Worm (Caenorhabditis elegans) whole organism, late embryonic: ENCODE data around the gene lov-1.

Source experiments
- C38D4.7 ChIP-seq: fragments of 200-800 bp; sonication (Bioruptor generic); optimal IDR thresholded peaks from 2 replicates; lab custom pipeline; 2018; ENCODE audit warnings: mild to moderate bottlenecking, missing genetic modification characterization, moderate library complexity, missing compliant biosample characterization
- F13H6.1 ChIP-seq: sonication (generic microtip); optimal IDR thresholded peaks from 2 replicates; lab custom pipeline; 2016; ENCODE audit warnings: missing genetic modification characterization, missing compliant biosample characterization
- K02D7.2 ChIP-seq: sonication (generic microtip); optimal IDR thresholded peaks from 2 replicates; lab custom pipeline; 2017; ENCODE audit warnings: mild to moderate bottlenecking, missing genetic modification characterization, missing compliant biosample characterization
- K09A11.1 ChIP-seq: sonication (generic microtip); optimal IDR thresholded peaks from 2 replicates; lab custom pipeline; 2017; ENCODE audit warnings: antibody characterized with exemption, mild to moderate bottlenecking, missing genetic modification characterization, missing compliant biosample characterization; ENCODE audit not compliant: insufficient read depth
- T23F11.4 ChIP-seq: fragments of 200-800 bp; sonication (Bioruptor generic); optimal IDR thresholded peaks from 2 replicates; lab custom pipeline; 2018; ENCODE audit warnings: mild to moderate bottlenecking, missing genetic modification characterization, missing compliant biosample characterization
- Y22D7AL.16 ChIP-seq: sonication (generic microtip); optimal IDR thresholded peaks from 2 replicates; lab custom pipeline; 2016; ENCODE audit warnings: missing genetic modification characterization, missing compliant biosample characterization
- ahr-1 ChIP-seq: sonication (generic microtip); optimal IDR thresholded peaks from 2 replicates; lab custom pipeline; 2016; ENCODE audit warnings: missing genetic modification characterization, missing compliant biosample characterization
- ceh-18 ChIP-seq: sonication (generic microtip); optimal IDR thresholded peaks from 2 replicates; lab custom pipeline; 2016; ENCODE audit warnings: missing genetic modification characterization, missing compliant biosample characterization
- ceh-19 ChIP-seq: fragments of 200-800 bp; sonication (Bioruptor generic); optimal IDR thresholded peaks from 2 replicates; lab custom pipeline; 2018; ENCODE audit warnings: mild to moderate bottlenecking, missing genetic modification characterization, missing compliant biosample characterization
- ceh-2 ChIP-seq: sonication (generic microtip); optimal IDR thresholded peaks from 2 replicates; lab custom pipeline; 2016; ENCODE audit warnings: missing genotype, missing genetic modification characterization, missing compliant biosample characterization
- ceh-24 ChIP-seq: sonication (generic microtip); optimal IDR thresholded peaks from 2 replicates; lab custom pipeline; 2016; ENCODE audit warnings: mild to moderate bottlenecking, missing genetic modification characterization, missing compliant biosample characterization
- ceh-45 ChIP-seq: fragments of 200-800 bp; sonication (Bioruptor generic); IDR thresholded peaks from 2 replicates; pipeline ENCODE4 v1.3.6; 2022; ENCODE audit warnings: missing genetic modification reagents, missing genetic modification characterization, missing compliant biosample characterization
- ceh-48 ChIP-seq: sonication (generic microtip); optimal IDR thresholded peaks from 2 replicates; lab custom pipeline; 2016; ENCODE audit warnings: missing genetic modification characterization, inconsistent platforms, missing compliant biosample characterization
- che-1 ChIP-seq: sonication (generic microtip); optimal IDR thresholded peaks from 2 replicates; lab custom pipeline; 2016; ENCODE audit warnings: mild to moderate bottlenecking, missing genetic modification characterization, missing compliant biosample characterization
- dmd-4 ChIP-seq: sonication (generic microtip); optimal IDR thresholded peaks from 2 replicates; lab custom pipeline; 2016; ENCODE audit warnings: borderline replicate concordance, missing genetic modification characterization, missing compliant biosample characterization
- dve-1 ChIP-seq: sonication (generic microtip); optimal IDR thresholded peaks from 2 replicates; lab custom pipeline; 2017; ENCODE audit warnings: antibody characterized with exemption, mild to moderate bottlenecking, missing genetic modification characterization, missing compliant biosample characterization
- elt-2 ChIP-seq: sonication (generic microtip); optimal IDR thresholded peaks from 2 replicates; lab custom pipeline; 2016; ENCODE audit warnings: missing genetic modification reagents, missing genetic modification characterization, missing compliant biosample characterization
- elt-4 ChIP-seq: sonication (generic microtip); optimal IDR thresholded peaks from 2 replicates; lab custom pipeline; 2016; ENCODE audit warnings: missing genetic modification characterization, missing compliant biosample characterization
- ets-4 ChIP-seq: sonication (generic microtip); optimal IDR thresholded peaks from 2 replicates; lab custom pipeline; 2016; ENCODE audit warnings: missing genetic modification characterization, missing compliant biosample characterization
- eyg-1 ChIP-seq: sonication (generic microtip); optimal IDR thresholded peaks from 2 replicates; lab custom pipeline; 2016; ENCODE audit warnings: missing genotype, missing genetic modification characterization, missing compliant biosample characterization
- fkh-6 ChIP-seq: sonication (generic microtip); optimal IDR thresholded peaks from 2 replicates; lab custom pipeline; 2016; ENCODE audit warnings: missing genetic modification characterization, missing compliant biosample characterization
- hlh-13 ChIP-seq: fragments of 200-800 bp; sonication (Bioruptor generic); optimal IDR thresholded peaks from 2 replicates; lab custom pipeline; 2018; ENCODE audit warnings: mild to moderate bottlenecking, missing genetic modification characterization, missing compliant biosample characterization
- hlh-15 ChIP-seq: sonication (generic microtip); optimal IDR thresholded peaks from 2 replicates; lab custom pipeline; 2016; ENCODE audit warnings: missing genetic modification characterization, missing compliant biosample characterization
- hlh-30 ChIP-seq: sonication (generic microtip); optimal IDR thresholded peaks from 2 replicates; lab custom pipeline; 2017; ENCODE audit warnings: antibody characterized with exemption, missing genetic modification characterization, missing compliant biosample characterization; ENCODE audit not compliant: insufficient read depth
- lim-6 ChIP-seq: sonication (generic microtip); optimal IDR thresholded peaks from 2 replicates; lab custom pipeline; 2016; ENCODE audit warnings: missing genetic modification characterization, missing compliant biosample characterization
- madf-2 ChIP-seq: sonication (generic microtip); optimal IDR thresholded peaks from 2 replicates; lab custom pipeline; 2017; ENCODE audit warnings: missing genetic modification characterization, missing compliant biosample characterization
- nfya-1 ChIP-seq: sonication (generic microtip); optimal IDR thresholded peaks from 2 replicates; lab custom pipeline; 2017; ENCODE audit warnings: missing genetic modification characterization, mild to moderate bottlenecking, missing compliant biosample characterization, antibody characterized with exemption, moderate library complexity
- npax-4 ChIP-seq: sonication (generic microtip); optimal IDR thresholded peaks from 2 replicates; lab custom pipeline; 2016; ENCODE audit warnings: missing genetic modification characterization, missing compliant biosample characterization
- odd-2 ChIP-seq: sonication (generic microtip); optimal IDR thresholded peaks from 2 replicates; lab custom pipeline; 2017; ENCODE audit warnings: antibody characterized with exemption, mild to moderate bottlenecking, missing genetic modification characterization, missing compliant biosample characterization
- pat-9 ChIP-seq: fragments of 200-800 bp; sonication (Bioruptor generic); optimal IDR thresholded peaks from 2 replicates; lab custom pipeline; 2018; ENCODE audit warnings: mild to moderate bottlenecking, missing genetic modification characterization, moderate library complexity, missing compliant biosample characterization
- pha-2 ChIP-seq: sonication (generic microtip); optimal IDR thresholded peaks from 2 replicates; lab custom pipeline; 2017; ENCODE audit warnings: mild to moderate bottlenecking, missing genetic modification characterization, missing compliant biosample characterization
- pha-4 ChIP-seq: fragments of 150-350 bp; optimal IDR thresholded peaks from 2 replicates; lab custom pipeline; 2018; ENCODE audit warnings: missing biosample characterization, missing genetic modification reagents, missing genetic modification characterization
- pqm-1 ChIP-seq: sonication (generic microtip); optimal IDR thresholded peaks from 2 replicates; lab custom pipeline; 2016; ENCODE audit warnings: missing genetic modification characterization, missing compliant biosample characterization
- ref-2 ChIP-seq: sonication (generic microtip); optimal IDR thresholded peaks from 2 replicates; lab custom pipeline; 2016; ENCODE audit warnings: missing genetic modification characterization, missing compliant biosample characterization
- rnt-1 ChIP-seq: sonication (generic microtip); optimal IDR thresholded peaks from 2 replicates; lab custom pipeline; 2016; ENCODE audit warnings: missing genetic modification characterization, missing compliant biosample characterization
- sdc-2 ChIP-seq: sonication (generic microtip); optimal IDR thresholded peaks from 2 replicates; lab custom pipeline; 2016; ENCODE audit warnings: missing genotype, missing genetic modification characterization, missing compliant biosample characterization
- sox-4 ChIP-seq: sonication (generic microtip); optimal IDR thresholded peaks from 2 replicates; lab custom pipeline; 2017; ENCODE audit warnings: mild to moderate bottlenecking, missing genetic modification characterization, inconsistent platforms, missing compliant biosample characterization
- syd-9 ChIP-seq: sonication (generic microtip); optimal IDR thresholded peaks from 2 replicates; lab custom pipeline; 2016; ENCODE audit warnings: mild to moderate bottlenecking, missing genetic modification characterization, moderate library complexity, missing compliant biosample characterization
- ttx-3 ChIP-seq: sonication (generic microtip); optimal IDR thresholded peaks from 2 replicates; lab custom pipeline; 2016; ENCODE audit warnings: missing genetic modification reagents, missing genetic modification characterization, missing compliant biosample characterization
- unc-3 ChIP-seq, 2 experiments: fragments of 200-800 bp in 1 of 2; sonication (Bioruptor generic) in 1 of 2; sonication (generic microtip) in 1 of 2; conservative IDR thresholded peaks in 1 of 2; optimal IDR thresholded peaks in 1 of 2; 2 replicates each; pipeline versions ENCODE4 v1.3.6 to Lab custom; 2016 to 2022; ENCODE audit warnings: missing compliant biosample characterization in 2 of 2, missing genetic modification characterization in 2 of 2, missing genetic modification reagents in 1 of 2
- unc-55 ChIP-seq: sonication (generic microtip); optimal IDR thresholded peaks from 2 replicates; lab custom pipeline; 2017; ENCODE audit warnings: missing biosample characterization, missing genetic modification reagents, missing genetic modification characterization
- unc-86 ChIP-seq: sonication (generic microtip); optimal IDR thresholded peaks from 2 replicates; lab custom pipeline; 2016; ENCODE audit warnings: missing genetic modification characterization, missing compliant biosample characterization
- zip-5 ChIP-seq: sonication (generic microtip); optimal IDR thresholded peaks from 2 replicates; lab custom pipeline; 2016; ENCODE audit warnings: missing genetic modification characterization, missing compliant biosample characterization

The lov-1 gene

DNA sequence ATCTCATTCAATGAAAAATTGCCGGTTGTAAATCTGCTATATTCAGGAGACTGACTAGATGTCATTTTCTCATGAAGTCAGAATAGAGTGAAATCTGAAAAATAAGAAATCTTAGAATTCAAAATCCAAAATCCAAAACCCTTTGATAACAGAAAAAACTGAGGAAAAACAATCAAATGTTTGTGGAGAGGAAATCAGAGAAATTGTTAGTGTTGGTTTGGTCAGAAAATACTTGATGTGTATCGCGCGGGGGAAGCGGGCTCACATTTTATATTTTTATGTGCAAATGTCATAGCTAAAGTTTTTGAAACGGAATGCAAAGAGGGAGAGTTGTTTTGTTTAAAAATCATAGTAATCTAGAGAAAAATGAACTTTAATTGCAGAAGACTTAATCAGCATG, 10.1 kb upstream of the lov-1 start, which contains the start of gene F27E5.5:
TSS of gene F27E5.5 (minus strand) at position 101 of the 400 bp plus-strand sequence.
- TF ChIP-seq fkh-6 (tag; lab: Kevin White, UChicago) = no peak
- no peak for TF ChIP-seq pha-2 (tag; lab: Kevin White, UChicago)
- TF ChIP-seq dmd-4 = no peak
- TF ChIP-seq pqm-1 = no peak
- TF ChIP-seq T23F11.4 (GFP tag; lab: Kevin White, UChicago) = no peak
- TF ChIP-seq ceh-48 (tag; lab: Kevin White, UChicago) = no peak
- no peak for TF ChIP-seq lim-6 (tag; lab: Kevin White, UChicago)
- TF ChIP-seq hlh-13 (GFP tag; lab: Kevin White, UChicago) = no peak
- no peak for TF ChIP-seq ets-4
- TF ChIP-seq unc-3 (GFP tag; conservative IDR thresholded peaks at IDR 0.05; lab: Robert Waterston, UW) = no peak
- TF ChIP-seq unc-3 (tag; optimal IDR thresholded peaks at IDR 0.05; lab: Kevin White, UChicago) = no peak
- no peak for TF ChIP-seq pat-9 (tag; lab: Kevin White, UChicago)
- TF ChIP-seq npax-4 = no peak
- TF ChIP-seq Y22D7AL.16 (tag; lab: Kevin White, UChicago) = no peak
- no peak for TF ChIP-seq ref-2 (tag; lab: Kevin White, UChicago)
- TF ChIP-seq ceh-45 = no peak
- TF ChIP-seq sdc-2 (tag; lab: Kevin White, UChicago) = no peak
- no peak for TF ChIP-seq pha-4 (tag; lab: Kevin White, UChicago)

- no peak for TF ChIP-seq eyg-1 (tag; lab: Kevin White, UChicago)
- TF ChIP-seq unc-55 (GFP tag; lab: Kevin White, UChicago) = no peak
- no peak for TF ChIP-seq ceh-19 (GFP tag; lab: Kevin White, UChicago)
- TF ChIP-seq ceh-24 = no peak
- TF ChIP-seq ahr-1 (tag; lab: Kevin White, UChicago) = no peak
- no peak for TF ChIP-seq syd-9 (tag; lab: Kevin White, UChicago)
- no peak for TF ChIP-seq rnt-1 (tag; lab: Kevin White, UChicago)
- no peak for TF ChIP-seq che-1 (tag; lab: Kevin White, UChicago)
- no peak for TF ChIP-seq unc-86 (tag; lab: Kevin White, UChicago)
- no peak for TF ChIP-seq odd-2 (tag; lab: Kevin White, UChicago)
- TF ChIP-seq ttx-3 (tag; lab: Kevin White, UChicago) = no peak
- TF ChIP-seq npax-4 = no peak
- no peak for TF ChIP-seq K02D7.2 (tag; lab: Kevin White, UChicago)
Measured at ce11 chrII:10127389-10127788, 5.8 kb upstream of the lov-1 start, which contains the start of gene F27E5.8. TSS of gene F27E5.8 (minus strand) at chrII:10127489.

- no peak for TF ChIP-seq ceh-2 (tag; lab: Kevin White, UChicago)
- TF ChIP-seq ceh-18 (tag; lab: Kevin White, UChicago) = no peak
- no peak for TF ChIP-seq ceh-24
- TF ChIP-seq K09A11.1 = no peak
- TF ChIP-seq nfya-1 (tag; lab: Kevin White, UChicago) = no peak
- TF ChIP-seq hlh-13 (GFP tag; lab: Kevin White, UChicago) = no peak
- TF ChIP-seq elt-2 (tag; lab: Kevin White, UChicago) = no peak
- no peak for TF ChIP-seq sox-4
- TF ChIP-seq zip-5 = no peak
- TF ChIP-seq hlh-30 (tag; lab: Kevin White, UChicago) = no peak
- TF ChIP-seq elt-4 (tag; lab: Kevin White, UChicago) = no peak
- no peak for TF ChIP-seq dmd-4
- no peak for TF ChIP-seq hlh-15
- TF ChIP-seq madf-2 = no peak
- no peak for TF ChIP-seq npax-4
- no peak for TF ChIP-seq C38D4.7
- TF ChIP-seq fkh-6 (tag; lab: Kevin White, UChicago) = no peak
- TF ChIP-seq unc-86 (tag; lab: Kevin White, UChicago) = no peak
- no peak for TF ChIP-seq F13H6.1
- no peak for TF ChIP-seq dve-1 (tag; lab: Kevin White, UChicago)
Measured at ce11 chrII:10122465-10122864, 840 bp upstream of the lov-1 start, which contains the start of gene F27E5.7. TSS of gene F27E5.7 (plus strand) at chrII:10122765.
